Fruit fly (Drosophila melanogaster) whole organism, embryonic: ENCODE measurements around the gene Unc-115b.

Experiments used
- ATbp ChIP-seq: fragments of 200-800 bp; sonication (Bioruptor generic); optimal IDR thresholded peaks from 2 replicates; lab custom pipeline; 2017; ENCODE audit warnings: missing biosample characterization, mild to moderate bottlenecking, missing genetic modification characterization, missing genetic modification reagents
- C15 ChIP-seq: fragments of 200-800 bp; sonication (Bioruptor generic); IDR thresholded peaks from 3 replicates; pipeline ENCODE4 v1.3.6; 2022; ENCODE audit warnings: missing biosample characterization, missing genetic modification characterization
- CG10959 ChIP-seq: fragments of 200-800 bp; sonication (Bioruptor generic); IDR thresholded peaks from 2 replicates; pipeline ENCODE4 v1.3.6; 2022; ENCODE audit warnings: missing biosample characterization, missing genetic modification characterization
- CG11085 ChIP-seq: fragments of 200-800 bp; sonication (Bioruptor generic); IDR thresholded peaks from 2 replicates; pipeline ENCODE4 v1.3.6; 2022; ENCODE audit warnings: missing biosample characterization, missing genetic modification characterization
- CG13894 ChIP-seq: fragments of 200-800 bp; sonication (Bioruptor generic); optimal IDR thresholded peaks from 3 replicates; lab custom pipeline; 2018; ENCODE audit warnings: missing biosample characterization, mild to moderate bottlenecking, missing genetic modification characterization, moderate library complexity
- CG16813 ChIP-seq: fragments of 200-800 bp; sonication (Bioruptor generic); IDR thresholded peaks from 3 replicates; pipeline ENCODE4 v1.3.6; 2022; ENCODE audit warnings: missing biosample characterization, missing genetic modification characterization; ENCODE audit not compliant: partially characterized antibody
- CG18011 ChIP-seq: fragments of 200-800 bp; sonication (Bioruptor generic); optimal IDR thresholded peaks from 2 replicates; lab custom pipeline; 2017; ENCODE audit warnings: missing biosample characterization, missing genetic modification characterization, mild to moderate bottlenecking, moderate library complexity, missing genotype
- CG2199 ChIP-seq: fragments of 200-800 bp; sonication (Bioruptor generic); IDR thresholded peaks from 3 replicates; pipeline ENCODE4 v1.3.6; 2022; ENCODE audit warnings: missing biosample characterization, missing genetic modification characterization
- CG31388 ChIP-seq: fragments of 200-800 bp; sonication (Bioruptor generic); optimal IDR thresholded peaks from 2 replicates; lab custom pipeline; 2016; ENCODE audit warnings: missing biosample characterization, missing genetic modification characterization
- CG3726 ChIP-seq: fragments of 200-800 bp; sonication (Bioruptor generic); IDR thresholded peaks from 3 replicates; pipeline ENCODE4, ENCODE4 v1.3.6; 2022; ENCODE audit warnings: missing biosample characterization, missing genetic modification characterization
- CG4617 ChIP-seq: fragments of 200-800 bp; sonication (Bioruptor generic); optimal IDR thresholded peaks from 3 replicates; lab custom pipeline; 2016; ENCODE audit warnings: missing biosample characterization, missing genetic modification characterization, borderline replicate concordance
- CG5245 ChIP-seq: fragments of 200-800 bp; sonication (Bioruptor generic); optimal IDR thresholded peaks from 3 replicates; lab custom pipeline; 2016; ENCODE audit warnings: missing biosample characterization, missing genetic modification characterization
- CG6654 ChIP-seq: fragments of 200-800 bp; sonication (Bioruptor generic); optimal IDR thresholded peaks from 2 replicates; lab custom pipeline; 2017; ENCODE audit warnings: missing biosample characterization, mild to moderate bottlenecking, missing genetic modification characterization
- CG6791 ChIP-seq: fragments of 200-800 bp; sonication (Bioruptor generic); IDR thresholded peaks from 3 replicates; pipeline ENCODE4 v1.3.6; 2022; ENCODE audit warnings: missing biosample characterization, missing genetic modification characterization; ENCODE audit not compliant: partially characterized antibody
- CG7556 ChIP-seq: fragments of 200-800 bp; sonication (Bioruptor generic); optimal IDR thresholded peaks from 2 replicates; lab custom pipeline; 2017; ENCODE audit warnings: missing biosample characterization, mild to moderate bottlenecking, missing genetic modification characterization
- CG7928 ChIP-seq: fragments of 200-800 bp; sonication (Bioruptor generic); optimal IDR thresholded peaks from 2 replicates; lab custom pipeline; 2017; ENCODE audit warnings: missing biosample characterization, mild to moderate bottlenecking, missing genetic modification characterization
- CG9437 ChIP-seq: fragments of 200-800 bp; sonication (Bioruptor generic); optimal IDR thresholded peaks from 2 replicates; lab custom pipeline; 2018; ENCODE audit warnings: missing biosample characterization, mild to moderate bottlenecking, missing genetic modification characterization
- Fer2 ChIP-seq: fragments of 200-800 bp; sonication (Bioruptor generic); optimal IDR thresholded peaks from 2 replicates; lab custom pipeline; 2018; ENCODE audit warnings: missing biosample characterization, mild to moderate bottlenecking, missing genetic modification characterization, moderate library complexity
- Hmx ChIP-seq: fragments of 200-800 bp; sonication (Bioruptor generic); optimal IDR thresholded peaks from 2 replicates; lab custom pipeline; 2016; ENCODE audit warnings: missing biosample characterization, missing genetic modification characterization
- Meics ChIP-seq: fragments of 200-800 bp; sonication (Bioruptor generic); optimal IDR thresholded peaks from 2 replicates; lab custom pipeline; 2017; ENCODE audit warnings: missing biosample characterization, mild to moderate bottlenecking, missing genetic modification characterization
- Nf-YB ChIP-seq: fragments of 200-800 bp; sonication (Bioruptor generic); optimal IDR thresholded peaks from 3 replicates; lab custom pipeline; 2019; ENCODE audit warnings: missing biosample characterization, mild to moderate bottlenecking, missing genetic modification characterization, moderate library complexity
- Oaz ChIP-seq: fragments of 200-800 bp; sonication (Bioruptor generic); IDR thresholded peaks from 2 replicates; pipeline ENCODE4 v1.3.6; 2022; ENCODE audit warnings: missing biosample characterization, missing genetic modification characterization
- Poxn ChIP-seq: fragments of 200-800 bp; sonication (Bioruptor generic); IDR thresholded peaks from 2 replicates; pipeline ENCODE4 v1.3.6; 2022; ENCODE audit warnings: missing biosample characterization, missing genetic modification characterization
- Ravus ChIP-seq: fragments of 200-800 bp; sonication (Bioruptor generic); IDR thresholded peaks from 2 replicates; pipeline ENCODE4 v1.3.6; 2022; ENCODE audit warnings: missing biosample characterization, missing genetic modification characterization
- TFAM ChIP-seq: fragments of 200-800 bp; sonication (Bioruptor generic); optimal IDR thresholded peaks from 2 replicates; lab custom pipeline; 2017; ENCODE audit warnings: missing biosample characterization, missing genetic modification characterization, inconsistent platforms
- ac ChIP-seq: fragments of 200-800 bp; sonication (Bioruptor generic); optimal IDR thresholded peaks from 3 replicates; lab custom pipeline; 2017; ENCODE audit warnings: missing biosample characterization, mild to moderate bottlenecking, missing genetic modification characterization
- dan ChIP-seq: fragments of 200-800 bp; sonication (Bioruptor generic); IDR thresholded peaks from 2 replicates; pipeline ENCODE4 v1.3.6; 2022; ENCODE audit warnings: missing biosample characterization, missing genetic modification characterization
- ftz-f1 ChIP-seq: fragments of 200-800 bp; sonication (Bioruptor generic); optimal IDR thresholded peaks from 2 replicates; lab custom pipeline; 2016; ENCODE audit warnings: missing biosample characterization, missing genetic modification characterization
- gcm ChIP-seq: fragments of 200-800 bp; sonication (Bioruptor generic); optimal IDR thresholded peaks from 2 replicates; lab custom pipeline; 2019; ENCODE audit warnings: missing biosample characterization, mild to moderate bottlenecking, missing genetic modification characterization, moderate library complexity
- h ChIP-seq: fragments of >200 bp; optimal IDR thresholded peaks from 2 replicates; lab custom pipeline; 2017
- jigr1 ChIP-seq: fragments of 200-800 bp; sonication (Bioruptor generic); IDR thresholded peaks from 3 replicates; pipeline ENCODE4 v1.3.6; 2022; ENCODE audit warnings: missing biosample characterization, missing genetic modification characterization
- ken ChIP-seq: fragments of 200-800 bp; sonication (Bioruptor generic); IDR thresholded peaks from 3 replicates; pipeline ENCODE4 v1.3.6; 2022; ENCODE audit warnings: missing biosample characterization, missing genetic modification characterization
- lola ChIP-seq, 3 experiments: fragments of >200 bp in 2 of 3; fragments of 200-800 bp in 1 of 3; sonication (Bioruptor generic) in 1 of 3; optimal IDR thresholded peaks; 2 replicates each; lab custom pipeline; 2017 to 2019; ENCODE audit warnings: missing biosample characterization in 3 of 3, missing genetic modification characterization in 3 of 3, mild to moderate bottlenecking in 1 of 3, moderate library complexity in 1 of 3
- nau ChIP-seq: fragments of 200-800 bp; sonication (Bioruptor generic); optimal IDR thresholded peaks from 3 replicates; lab custom pipeline; 2017; ENCODE audit warnings: missing biosample characterization, mild to moderate bottlenecking, missing genetic modification characterization, missing genetic modification reagents
- pfk ChIP-seq: fragments of 200-800 bp; sonication (Bioruptor generic); optimal IDR thresholded peaks from 2 replicates; lab custom pipeline; 2018; ENCODE audit warnings: missing biosample characterization, mild to moderate bottlenecking, missing genetic modification characterization, moderate library complexity
- pros ChIP-seq: fragments of 200-800 bp; sonication (Bioruptor generic); optimal IDR thresholded peaks from 3 replicates; lab custom pipeline; 2019; ENCODE audit warnings: missing biosample characterization, mild to moderate bottlenecking, missing genetic modification characterization, moderate library complexity
- pum ChIP-seq: fragments of 200-800 bp; sonication (Bioruptor generic); optimal IDR thresholded peaks from 2 replicates; lab custom pipeline; 2016; ENCODE audit warnings: missing biosample characterization, missing genetic modification characterization
- rib ChIP-seq: fragments of 200-800 bp; sonication (Bioruptor generic); IDR thresholded peaks from 2 replicates; pipeline ENCODE4 v1.3.6; 2022; ENCODE audit warnings: missing biosample characterization, missing genetic modification characterization
- sc ChIP-seq, 3 experiments: fragments of >200 bp in 2 of 3; fragments of 200-800 bp in 1 of 3; sonication (Bioruptor generic) in 1 of 3; optimal IDR thresholded peaks; 2 replicates in 2 of 3; 3 replicates in 1 of 3; lab custom pipeline; 2017; ENCODE audit warnings: mild to moderate bottlenecking in 1 of 3, missing biosample characterization in 1 of 3, missing genetic modification characterization in 1 of 3, missing genetic modification reagents in 1 of 3
- schlank ChIP-seq: fragments of 200-800 bp; sonication (Bioruptor generic); optimal IDR thresholded peaks from 2 replicates; lab custom pipeline; 2018; ENCODE audit warnings: missing biosample characterization, mild to moderate bottlenecking, missing genetic modification characterization
- sd ChIP-seq: fragments of 200-800 bp; sonication (Bioruptor generic); optimal IDR thresholded peaks from 3 replicates; lab custom pipeline; 2018; ENCODE audit warnings: missing biosample characterization, mild to moderate bottlenecking, missing genetic modification characterization, moderate library complexity
- sens-2 ChIP-seq: fragments of 200-800 bp; sonication (Bioruptor generic); IDR thresholded peaks from 2 replicates; pipeline ENCODE4 v1.3.6; 2022; ENCODE audit warnings: missing biosample characterization, missing genetic modification characterization
- slp2 ChIP-seq: fragments of 200-800 bp; sonication (Bioruptor generic); optimal IDR thresholded peaks from 2 replicates; lab custom pipeline; 2016; ENCODE audit warnings: missing biosample characterization, missing genetic modification characterization
- tna ChIP-seq: fragments of 200-800 bp; sonication (Bioruptor generic); IDR thresholded peaks from 2 replicates; pipeline ENCODE4 v1.3.6; 2022; ENCODE audit warnings: missing biosample characterization, missing genetic modification characterization; ENCODE audit not compliant: partially characterized antibody
- tup ChIP-seq: fragments of 200-800 bp; sonication (Bioruptor generic); optimal IDR thresholded peaks from 2 replicates; lab custom pipeline; 2016; ENCODE audit warnings: missing biosample characterization, mild to moderate bottlenecking, missing genetic modification characterization, moderate library complexity
- twi ChIP-seq: fragments of 200-800 bp; optimal IDR thresholded peaks from 2 replicates; lab custom pipeline; 2019; ENCODE audit warnings: missing biosample characterization, mild to moderate bottlenecking, missing genetic modification characterization, moderate library complexity
- wor ChIP-seq: fragments of 200-800 bp; sonication (Bioruptor generic); IDR thresholded peaks from 2 replicates; pipeline ENCODE4 v1.3.6; 2022; ENCODE audit warnings: missing biosample characterization, missing genetic modification characterization
- zen ChIP-seq: fragments of 200-800 bp; sonication (Bioruptor generic); optimal IDR thresholded peaks from 3 replicates; lab custom pipeline; 2018; ENCODE audit warnings: missing biosample characterization, mild to moderate bottlenecking, missing genetic modification characterization, moderate library complexity
- zen2 ChIP-seq: fragments of 200-800 bp; sonication (Bioruptor generic); IDR thresholded peaks from 3 replicates; pipeline ENCODE4 v1.3.6; 2022; ENCODE audit warnings: missing biosample characterization, missing genetic modification characterization; ENCODE audit not compliant: partially characterized antibody

Gene Unc-115b

DNA sequence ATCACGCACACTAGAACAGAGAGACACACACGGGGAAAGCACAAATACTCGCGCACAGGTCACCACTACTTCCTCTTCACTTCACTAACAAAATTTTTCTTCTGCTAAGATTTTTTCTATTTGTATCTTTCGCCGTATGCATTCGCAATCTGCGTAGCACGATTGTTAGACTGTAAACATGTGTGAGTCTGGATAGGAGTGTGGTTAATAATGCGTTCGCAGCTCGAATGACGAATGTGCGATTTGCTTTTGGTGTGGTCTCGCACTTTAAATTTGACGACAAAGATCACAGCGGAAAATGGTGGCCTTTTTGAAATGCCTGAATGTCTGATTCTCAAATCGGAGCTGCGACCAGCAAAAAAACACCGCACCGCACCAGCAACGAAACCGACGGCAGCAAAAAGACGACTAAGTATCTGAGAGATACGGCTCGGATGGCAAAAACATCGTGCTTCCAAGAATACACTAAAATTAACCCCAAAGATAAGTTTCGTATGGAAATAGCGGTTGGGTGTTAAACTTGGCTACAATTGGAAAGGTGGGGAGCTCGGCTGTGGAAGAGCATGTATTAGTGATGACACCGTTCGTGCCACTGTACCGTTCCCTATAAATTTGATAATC, 12.5 kb upstream of the Unc-115b start, which contains the start of gene Unc-115a (continued):
- TF ChIP-seq Hmx (GFP tag; lab: Kevin White, UChicago) (no peak), ATbp (GFP tag; lab: Kevin White, UChicago) (no peak), pum (GFP tag; lab: Kevin White, UChicago) (peak; percentile 6), ac (GFP tag; lab: Kevin White, UChicago) (no peak), ftz-f1 (peak; percentile 58), h (lab: Kevin White, UChicago) (no peak), TFAM (GFP tag; lab: Kevin White, UChicago) (no peak), zen (tag; lab: Kevin White, UChicago) (peak; percentile 67), CG4617 (GFP tag; lab: Kevin White, UChicago) (peak; percentile 34), CG16813 (GFP tag; lab: Robert Waterston, UW) (no peak), Oaz (GFP tag; lab: Robert Waterston, UW) (no peak), CG10959 (GFP tag; lab: Robert Waterston, UW) (no peak), lola (GFP tag; optimal IDR thresholded peaks at IDR 0.05; lab: Kevin White, UChicago) (no peak), slp2 (GFP tag; lab: Kevin White, UChicago) (no peak), schlank (tag; lab: Kevin White, UChicago) (peak; percentile 13), nau (GFP tag; lab: Kevin White, UChicago) (no peak), CG31388 (GFP tag; lab: Kevin White, UChicago) (no peak), wor (no peak), rib (no peak), zen2 (GFP tag; lab: Robert Waterston, UW) (no peak), Poxn (GFP tag; lab: Robert Waterston, UW) (no peak), sens-2 (no peak), C15 (GFP tag; lab: Robert Waterston, UW) (no peak), CG6791 (no peak), CG7556 (GFP tag; lab: Kevin White, UChicago) (peak; percentile 33), ken (GFP tag; lab: Robert Waterston, UW) (no peak), sd (peak; percentile 49), Fer2 (tag; lab: Kevin White, UChicago) (no peak), tup (no peak), CG13894 (tag; lab: Kevin White, UChicago) (no peak), CG5245 (no peak), dan (GFP tag; lab: Robert Waterston, UW) (no peak), CG2199 (GFP tag; lab: Robert Waterston, UW) (no peak), CG11085 (GFP tag; lab: Robert Waterston, UW) (no peak), twi (tag; lab: Kevin White, UChicago) (no peak), gcm (GFP tag; lab: Kevin White, UChicago) (peak; percentile 42), Ravus (GFP tag; lab: Robert Waterston, UW) (no peak), Nf-YB (GFP tag; lab: Kevin White, UChicago) (no peak), pros (GFP tag; lab: Kevin White, UChicago) (peak; percentile 97), Meics (peak; percentile 44), CG7928 (GFP tag; lab: Kevin White, UChicago) (no peak), CG6654 (GFP tag; lab: Kevin White, UChicago) (no peak), pfk (GFP tag; lab: Kevin White, UChicago) (no peak), sc (optimal IDR thresholded peaks at IDR 0.05; lab: Kevin White, UChicago) (no peak), sc (GFP tag; optimal IDR thresholded peaks at IDR 0.05; lab: Kevin White, UChicago) (no peak), CG3726 (GFP tag; lab: Robert Waterston, UW) (no peak), jigr1 (GFP tag; lab: Robert Waterston, UW) (no peak), tna (GFP tag; lab: Robert Waterston, UW) (no peak), CG18011 (GFP tag; lab: Kevin White, UChicago) (no peak), CG9437 (GFP tag; lab: Kevin White, UChicago) (no peak)
